Worm (Caenorhabditis elegans) whole organism, L2 larva: Measurements from ENCODE around the gene pes-10.

Source experiments
- F13H6.1 ChIP-seq: sonication (generic microtip); optimal IDR thresholded peaks from 2 replicates; lab custom pipeline; 2016; ENCODE audit warnings: missing genetic modification characterization, missing compliant biosample characterization
- ZK546.5 ChIP-seq: sonication (generic microtip); optimal IDR thresholded peaks from 2 replicates; lab custom pipeline; 2017; ENCODE audit warnings: missing biosample characterization, missing genetic modification characterization
- ceh-82 ChIP-seq: fragments of 150-350 bp; optimal IDR thresholded peaks from 2 replicates; lab custom pipeline; 2014; ENCODE audit warnings: missing biosample characterization, missing genetic modification characterization
- snpc-4 ChIP-seq: fragments of 150-350 bp; optimal IDR thresholded peaks from 2 replicates; lab custom pipeline; 2014; ENCODE audit warnings: missing biosample characterization, missing genetic modification characterization

DNA sequence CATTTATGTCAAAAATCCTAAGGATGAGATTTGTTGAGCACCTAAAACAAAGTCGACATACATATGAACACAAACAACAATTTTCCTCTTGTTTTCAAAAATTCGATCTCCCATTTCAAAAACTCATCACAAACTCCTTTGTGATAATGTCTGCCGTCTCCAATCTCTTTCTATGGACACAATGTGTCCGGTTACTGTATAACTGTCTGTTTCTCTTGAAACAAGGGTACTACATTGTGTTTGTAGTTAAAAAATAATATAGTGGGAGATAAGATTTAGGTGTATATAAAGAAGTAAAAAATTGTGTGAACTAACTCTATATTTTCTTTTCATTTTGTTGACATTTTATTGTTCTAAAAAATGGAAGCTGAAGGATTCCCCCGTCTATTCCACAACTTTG, 17.3 kb downstream of the pes-10 start, which contains the start of gene bcmo-1:
- TF ChIP-seq ZK546.5 (tag; lab: Kevin White, UChicago) (no peak), F13H6.1 (no peak), ceh-82 (tag; lab: Kevin White, UChicago) (no peak), snpc-4 (tag; lab: Kevin White, UChicago) (no peak)
